Fruit fly (Drosophila melanogaster) whole organism, embryonic: ENCODE data around the gene Papss.

Experiments
- B-H1 ChIP-seq: fragments of 200-800 bp; sonication (Bioruptor generic); IDR thresholded peaks from 3 replicates; pipeline ENCODE4 v1.3.6; 2022; ENCODE audit warnings: missing biosample characterization, missing genetic modification characterization
- CG10366 ChIP-seq: fragments of 200-800 bp; sonication (Bioruptor generic); IDR thresholded peaks from 2 replicates; pipeline ENCODE4 v1.3.6; 2022; ENCODE audit warnings: missing biosample characterization, missing genetic modification characterization
- CG10543 ChIP-seq: fragments of 200-800 bp; sonication (Bioruptor generic); optimal IDR thresholded peaks from 3 replicates; lab custom pipeline; 2017; ENCODE audit warnings: missing biosample characterization, mild to moderate bottlenecking, missing genetic modification characterization, moderate library complexity
- CG11093 ChIP-seq: fragments of 200-800 bp; sonication (Bioruptor generic); IDR thresholded peaks from 3 replicates; pipeline ENCODE4 v1.3.6; 2022; ENCODE audit warnings: missing biosample characterization, missing genetic modification characterization
- CG11560 ChIP-seq: fragments of 200-800 bp; sonication (Bioruptor generic); IDR thresholded peaks from 3 replicates; pipeline ENCODE4 v1.3.6; 2022; ENCODE audit warnings: missing biosample characterization, missing genetic modification characterization
- CG11696 ChIP-seq: fragments of 200-800 bp; sonication (Bioruptor generic); IDR thresholded peaks from 2 replicates; pipeline ENCODE4 v1.3.6; 2022; ENCODE audit warnings: missing biosample characterization, missing genetic modification characterization
- CG12104 ChIP-seq: fragments of 200-800 bp; sonication (Bioruptor generic); optimal IDR thresholded peaks from 3 replicates; lab custom pipeline; 2016; ENCODE audit warnings: missing biosample characterization, missing genetic modification characterization
- CG13287 ChIP-seq: fragments of 200-800 bp; sonication (Bioruptor generic); IDR thresholded peaks from 2 replicates; pipeline ENCODE4 v1.3.6; 2022; ENCODE audit warnings: missing biosample characterization, missing genetic modification characterization; ENCODE audit not compliant: partially characterized antibody
- CG13296 ChIP-seq: fragments of 200-800 bp; sonication (Bioruptor generic); optimal IDR thresholded peaks from 3 replicates; lab custom pipeline; 2018; ENCODE audit warnings: missing biosample characterization, mild to moderate bottlenecking, missing genetic modification characterization
- CG15269 ChIP-seq: fragments of 200-800 bp; sonication (Bioruptor generic); optimal IDR thresholded peaks from 2 replicates; lab custom pipeline; 2018; ENCODE audit warnings: missing biosample characterization, mild to moderate bottlenecking, missing genetic modification characterization, moderate library complexity
- CG1529 ChIP-seq: fragments of 200-800 bp; sonication (Bioruptor generic); optimal IDR thresholded peaks from 3 replicates; lab custom pipeline; 2018; ENCODE audit warnings: missing biosample characterization, missing genetic modification characterization
- CG18764 ChIP-seq: fragments of 200-800 bp; sonication (Bioruptor generic); optimal IDR thresholded peaks from 3 replicates; lab custom pipeline; 2016; ENCODE audit warnings: missing biosample characterization, missing genetic modification characterization
- CG31388 ChIP-seq: fragments of 200-800 bp; sonication (Bioruptor generic); optimal IDR thresholded peaks from 2 replicates; lab custom pipeline; 2016; ENCODE audit warnings: missing biosample characterization, missing genetic modification characterization
- CG34224 ChIP-seq: fragments of 200-800 bp; sonication (Bioruptor generic); IDR thresholded peaks from 3 replicates; pipeline ENCODE4 v1.3.6; 2022; ENCODE audit warnings: missing biosample characterization, missing genetic modification characterization; ENCODE audit not compliant: partially characterized antibody
- CG3838 ChIP-seq: fragments of 200-800 bp; sonication (Bioruptor generic); optimal IDR thresholded peaks from 3 replicates; lab custom pipeline; 2016; ENCODE audit warnings: missing biosample characterization, missing genetic modification characterization
- CG4282 ChIP-seq: fragments of 200-800 bp; sonication (Bioruptor generic); optimal IDR thresholded peaks from 2 replicates; lab custom pipeline; 2016; ENCODE audit warnings: missing biosample characterization, missing genetic modification characterization
- CG4328 ChIP-seq: fragments of 200-800 bp; sonication (Bioruptor generic); optimal IDR thresholded peaks from 3 replicates; lab custom pipeline; 2017; ENCODE audit warnings: missing biosample characterization, missing genetic modification reagents, missing genetic modification characterization
- CG4424 ChIP-seq: fragments of 200-800 bp; sonication (Bioruptor generic); optimal IDR thresholded peaks from 3 replicates; lab custom pipeline; 2016; ENCODE audit warnings: missing biosample characterization, missing genetic modification characterization
- Dad ChIP-seq: fragments of 200-800 bp; sonication (Bioruptor generic); optimal IDR thresholded peaks from 3 replicates; lab custom pipeline; 2016; ENCODE audit warnings: missing biosample characterization, missing genetic modification characterization
- Dbx ChIP-seq: fragments of 200-800 bp; sonication (Bioruptor generic); IDR thresholded peaks from 3 replicates; pipeline ENCODE4 v1.3.6; 2022; ENCODE audit warnings: missing biosample characterization, missing genetic modification characterization
- Dek ChIP-seq: fragments of 200-800 bp; sonication (Bioruptor generic); optimal IDR thresholded peaks from 3 replicates; lab custom pipeline; 2019; ENCODE audit warnings: missing biosample characterization, mild to moderate bottlenecking, missing genetic modification characterization, moderate library complexity
- Dp ChIP-seq: fragments of 200-800 bp; sonication (Bioruptor generic); optimal IDR thresholded peaks from 2 replicates; lab custom pipeline; 2018; ENCODE audit warnings: missing biosample characterization, mild to moderate bottlenecking, missing genetic modification characterization, moderate library complexity
- Lhr ChIP-seq: fragments of 200-800 bp; sonication (Bioruptor generic); optimal IDR thresholded peaks from 3 replicates; lab custom pipeline; 2017; ENCODE audit warnings: mild to moderate bottlenecking, missing biosample characterization, missing genetic modification reagents, missing genetic modification characterization
- NC2α ChIP-seq: fragments of 200-800 bp; sonication (Bioruptor generic); optimal IDR thresholded peaks from 2 replicates; lab custom pipeline; 2016; ENCODE audit warnings: missing biosample characterization, missing genetic modification characterization
- Nf-YC ChIP-seq: fragments of 200-800 bp; optimal IDR thresholded peaks from 3 replicates; lab custom pipeline; 2019; ENCODE audit warnings: missing biosample characterization, mild to moderate bottlenecking, missing genetic modification characterization, moderate library complexity
- NfI ChIP-seq: fragments of 200-800 bp; sonication (Bioruptor generic); optimal IDR thresholded peaks from 3 replicates; lab custom pipeline; 2018; ENCODE audit warnings: missing biosample characterization, mild to moderate bottlenecking, missing genetic modification characterization, moderate library complexity
- Pdp1 ChIP-seq, 2 experiments: fragments of 200-800 bp; sonication (Bioruptor generic); optimal IDR thresholded peaks; 3 replicates each; lab custom pipeline; 2016; ENCODE audit warnings: missing biosample characterization in 2 of 2, missing genetic modification characterization in 2 of 2, mild to moderate bottlenecking in 1 of 2, moderate library complexity in 1 of 2
- Ptx1 ChIP-seq: fragments of 200-800 bp; sonication (Bioruptor generic); IDR thresholded peaks from 2 replicates; pipeline ENCODE4 v1.3.6; 2022; ENCODE audit warnings: missing biosample characterization, missing genetic modification characterization
- Rx ChIP-seq: fragments of 200-800 bp; sonication (Bioruptor generic); IDR thresholded peaks from 2 replicates; pipeline ENCODE4 v1.3.6; 2022; ENCODE audit warnings: missing biosample characterization, missing genetic modification characterization
- Spps ChIP-seq: fragments of 200-800 bp; sonication (Bioruptor generic); optimal IDR thresholded peaks from 2 replicates; lab custom pipeline; 2018; ENCODE audit warnings: missing biosample characterization, mild to moderate bottlenecking, missing genetic modification characterization
- ab ChIP-seq: fragments of 200-800 bp; sonication (Bioruptor generic); optimal IDR thresholded peaks from 2 replicates; lab custom pipeline; 2016; ENCODE audit warnings: missing biosample characterization, missing genetic modification characterization
- chinmo ChIP-seq: fragments of 200-800 bp; sonication (Bioruptor generic); IDR thresholded peaks from 4 replicates; pipeline ENCODE4 v1.3.6; 2022; ENCODE audit warnings: missing biosample characterization, missing genetic modification characterization; ENCODE audit not compliant: partially characterized antibody
- corto ChIP-seq: fragments of 200-800 bp; sonication (Bioruptor generic); optimal IDR thresholded peaks from 2 replicates; lab custom pipeline; 2016; ENCODE audit warnings: missing biosample characterization, mild to moderate bottlenecking, missing genetic modification characterization, moderate library complexity
- crc ChIP-seq: fragments of 200-800 bp; sonication (Bioruptor generic); optimal IDR thresholded peaks from 2 replicates; lab custom pipeline; 2016; ENCODE audit warnings: missing biosample characterization, missing genetic modification characterization
- ems ChIP-seq: fragments of 200-800 bp; sonication (Bioruptor generic); optimal IDR thresholded peaks from 3 replicates; lab custom pipeline; 2016; ENCODE audit warnings: missing biosample characterization, missing genetic modification characterization
- esg ChIP-seq: fragments of 200-800 bp; sonication (Bioruptor generic); conservative IDR thresholded peaks from 2 replicates; pipeline ENCODE4 v1.3.6; 2022; ENCODE audit warnings: missing biosample characterization, missing genetic modification characterization
- eve ChIP-seq, 2 experiments: fragments of >200 bp; optimal IDR thresholded peaks; 2 replicates each; lab custom pipeline; 2017; ENCODE audit warnings: missing biosample characterization in 2 of 2, missing genetic modification characterization in 2 of 2
- gfzf ChIP-seq: fragments of 200-800 bp; sonication (Bioruptor generic); optimal IDR thresholded peaks from 2 replicates; lab custom pipeline; 2016; ENCODE audit warnings: missing biosample characterization, mild to moderate bottlenecking, missing genetic modification characterization, moderate library complexity
- jigr1 ChIP-seq: fragments of 200-800 bp; sonication (Bioruptor generic); IDR thresholded peaks from 3 replicates; pipeline ENCODE4 v1.3.6; 2022; ENCODE audit warnings: missing biosample characterization, missing genetic modification characterization
- luna ChIP-seq: fragments of 200-800 bp; sonication (Bioruptor generic); optimal IDR thresholded peaks from 2 replicates; lab custom pipeline; 2016; ENCODE audit warnings: missing biosample characterization, missing genetic modification characterization
- pfk ChIP-seq: fragments of 200-800 bp; sonication (Bioruptor generic); optimal IDR thresholded peaks from 2 replicates; lab custom pipeline; 2018; ENCODE audit warnings: missing biosample characterization, mild to moderate bottlenecking, missing genetic modification characterization, moderate library complexity
- phol ChIP-seq: fragments of 200-800 bp; sonication (Bioruptor generic); optimal IDR thresholded peaks from 3 replicates; lab custom pipeline; 2018; ENCODE audit warnings: missing biosample characterization, mild to moderate bottlenecking, missing genetic modification characterization, moderate library complexity
- rib ChIP-seq: fragments of 200-800 bp; sonication (Bioruptor generic); IDR thresholded peaks from 2 replicates; pipeline ENCODE4 v1.3.6; 2022; ENCODE audit warnings: missing biosample characterization, missing genetic modification characterization
- run ChIP-seq: fragments of 200-800 bp; sonication (Bioruptor generic); optimal IDR thresholded peaks from 3 replicates; lab custom pipeline; 2018; ENCODE audit warnings: missing biosample characterization, mild to moderate bottlenecking, missing genetic modification characterization
- scrt ChIP-seq: fragments of 200-800 bp; sonication (Bioruptor generic); optimal IDR thresholded peaks from 2 replicates; lab custom pipeline; 2018; ENCODE audit warnings: missing biosample characterization, mild to moderate bottlenecking, missing genetic modification characterization, moderate library complexity
- sens ChIP-seq: fragments of 200-800 bp; sonication (Bioruptor generic); peaks from one replicate; lab custom pipeline; 2016; ENCODE audit warnings: missing biosample characterization, missing genetic modification characterization
- sr ChIP-seq: fragments of 200-800 bp; sonication (Bioruptor generic); IDR thresholded peaks from 3 replicates; pipeline ENCODE4 v1.3.6; 2022; ENCODE audit warnings: missing biosample characterization, missing genetic modification characterization
- stc ChIP-seq: fragments of 200-800 bp; sonication (Bioruptor generic); IDR thresholded peaks from 2 replicates; pipeline ENCODE4 v1.3.6; 2022; ENCODE audit warnings: missing biosample characterization, missing genetic modification characterization
- trem ChIP-seq: fragments of 200-800 bp; optimal IDR thresholded peaks from 3 replicates; lab custom pipeline; 2019; ENCODE audit warnings: missing biosample characterization, mild to moderate bottlenecking, missing genetic modification characterization, moderate library complexity
- unpg ChIP-seq: fragments of 200-800 bp; sonication (Bioruptor generic); optimal IDR thresholded peaks from 3 replicates; lab custom pipeline; 2018; ENCODE audit warnings: missing biosample characterization, mild to moderate bottlenecking, missing genetic modification characterization, moderate library complexity
- vfl ChIP-seq: fragments of 200-800 bp; sonication (Bioruptor generic); optimal IDR thresholded peaks from 2 replicates; lab custom pipeline; 2016; ENCODE audit warnings: missing biosample characterization, missing genetic modification characterization

Gene Papss

dm6 chr3L:19815472-19816150, 29.5 kb upstream of the Papss start, which contains the start of gene cyc (continued):
- TF ChIP-seq unpg (GFP tag; lab: Kevin White, UChicago): no peak
- TF ChIP-seq rib (GFP tag; lab: Robert Waterston, UW): no peak
- TF ChIP-seq Lhr (GFP tag; lab: Kevin White, UChicago): no peak
- no peak for TF ChIP-seq CG18764 (GFP tag; lab: Kevin White, UChicago)
- TF ChIP-seq CG13296: peak; percentile 8
- no peak for TF ChIP-seq CG12104
- no peak for TF ChIP-seq sr (GFP tag; lab: Robert Waterston, UW)
- no peak for TF ChIP-seq jigr1
- no peak for TF ChIP-seq corto
- TF ChIP-seq CG3838: no peak
- no peak for TF ChIP-seq NC2α (GFP tag; lab: Kevin White, UChicago)
- TF ChIP-seq Rx: no peak
- TF ChIP-seq CG4424: no peak
- TF ChIP-seq CG4282 (GFP tag; lab: Kevin White, UChicago): no peak
- TF ChIP-seq Ptx1 (GFP tag; lab: Robert Waterston, UW): no peak
- peak; percentile 85 for TF ChIP-seq scrt (GFP tag; lab: Kevin White, UChicago)
- TF ChIP-seq Dek: no peak
- TF ChIP-seq phol (tag; lab: Kevin White, UChicago): no peak
- TF ChIP-seq CG10366 (GFP tag; lab: Robert Waterston, UW): no peak
- no peak for TF ChIP-seq CG11093 (GFP tag; lab: Robert Waterston, UW)
- no peak for TF ChIP-seq Dad (GFP tag; lab: Kevin White, UChicago)
- no peak for TF ChIP-seq CG15269 (tag; lab: Kevin White, UChicago)
- TF ChIP-seq CG11696 (GFP tag; lab: Robert Waterston, UW): no peak
- TF ChIP-seq ems (GFP tag; lab: Kevin White, UChicago): no peak
- TF ChIP-seq gfzf (GFP tag; lab: Kevin White, UChicago): peak; percentile 62
- TF ChIP-seq luna (GFP tag; lab: Kevin White, UChicago): no peak
- TF ChIP-seq CG10543 (GFP tag; lab: Kevin White, UChicago): no peak
- TF ChIP-seq CG13287 (GFP tag; lab: Robert Waterston, UW): peak; percentile 8; the same call in 1 of the 2 replicates
- TF ChIP-seq pfk (GFP tag; lab: Kevin White, UChicago): no peak
- TF ChIP-seq stc (GFP tag; lab: Robert Waterston, UW): no peak
- no peak for TF ChIP-seq B-H1 (GFP tag; lab: Robert Waterston, UW)
- TF ChIP-seq run (tag; lab: Kevin White, UChicago): no peak
- no peak for TF ChIP-seq Dbx (GFP tag; lab: Robert Waterston, UW)
- TF ChIP-seq trem: peak; percentile 7
- TF ChIP-seq Dp (GFP tag; lab: Kevin White, UChicago): peak; percentile 91
- no peak for TF ChIP-seq CG34224
- TF ChIP-seq ab (GFP tag; lab: Kevin White, UChicago): no peak
- TF ChIP-seq Spps (tag; lab: Kevin White, UChicago): no peak
- no peak for TF ChIP-seq eve (GFP tag; optimal IDR thresholded peaks at IDR 0.05; lab: Kevin White, UChicago)
- TF ChIP-seq CG1529: no peak
- peak in 1 of 2 experiments; percentile 28 for TF ChIP-seq Pdp1 (GFP tag; optimal IDR thresholded peaks at IDR 0.05; lab: Kevin White, UChicago)
- TF ChIP-seq NfI (GFP tag; lab: Kevin White, UChicago): no peak
- no peak for TF ChIP-seq crc (GFP tag; lab: Kevin White, UChicago)
- peak; percentile 5 for TF ChIP-seq Nf-YC (tag; lab: Kevin White, UChicago)
- peak; percentile 81; the same call in 1 of the 4 replicates for TF ChIP-seq chinmo
- TF ChIP-seq CG31388 (GFP tag; lab: Kevin White, UChicago): no peak
- no peak for TF ChIP-seq vfl (GFP tag; lab: Kevin White, UChicago)
- TF ChIP-seq sens (GFP tag; lab: Kevin White, UChicago): peak; percentile 42
- TF ChIP-seq esg (GFP tag; lab: Robert Waterston, UW): no peak
- no peak for TF ChIP-seq CG4328 (GFP tag; lab: Kevin White, UChicago)
- no peak for TF ChIP-seq CG11560 (tag; lab: Robert Waterston, UW)
